Worm (Caenorhabditis elegans) whole organism, L4/young adult: Measurements from ENCODE around the gene slc-17.4.

Source experiments
- dao-5 ChIP-seq: sonication (generic microtip); optimal IDR thresholded peaks from 2 replicates; lab custom pipeline; 2016; ENCODE audit warnings: missing genotype, missing genetic modification characterization, moderate library complexity, missing compliant biosample characterization
- him-1 ChIP-seq: sonication (generic microtip); optimal IDR thresholded peaks from 2 replicates; lab custom pipeline; 2016; ENCODE audit warnings: missing genotype, missing genetic modification reagents, missing genetic modification characterization, missing compliant biosample characterization

DNA sequence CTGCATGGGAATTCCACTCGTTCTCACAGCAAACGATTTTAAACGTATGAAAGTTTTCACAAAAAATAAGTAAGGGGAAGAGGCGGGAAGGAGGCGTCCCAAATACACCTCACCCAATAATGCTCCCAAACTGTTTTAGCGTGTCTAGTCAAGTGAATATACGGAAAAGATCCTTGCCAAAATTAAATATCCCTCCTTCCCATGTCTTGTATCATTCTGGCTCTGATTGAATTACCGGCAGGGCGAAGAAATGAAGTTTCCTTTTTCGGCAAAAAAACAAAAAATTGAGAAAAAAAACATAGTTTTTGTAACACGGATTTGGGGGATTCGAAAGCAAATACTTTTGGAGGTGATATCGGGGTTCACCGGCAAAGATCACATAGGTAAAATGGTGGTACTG is 52.6 kb downstream of the slc-17.4 start:
- TF ChIP-seq him-1 (tag; lab: Kevin White, UChicago) (no peak), dao-5 (tag; lab: Kevin White, UChicago) (no peak)
